Worm (Caenorhabditis elegans) whole organism, late embryonic: ENCODE data around the gene Y4C6B.3.

Source experiments
- F13H6.1 ChIP-seq: sonication (generic microtip); optimal IDR thresholded peaks from 2 replicates; lab custom pipeline; 2016; ENCODE audit warnings: missing genetic modification characterization, missing compliant biosample characterization
- Y22D7AL.16 ChIP-seq: sonication (generic microtip); optimal IDR thresholded peaks from 2 replicates; lab custom pipeline; 2016; ENCODE audit warnings: missing genetic modification characterization, missing compliant biosample characterization
- ahr-1 ChIP-seq: sonication (generic microtip); optimal IDR thresholded peaks from 2 replicates; lab custom pipeline; 2016; ENCODE audit warnings: missing genetic modification characterization, missing compliant biosample characterization
- ceh-14 ChIP-seq: sonication (generic microtip); optimal IDR thresholded peaks from 2 replicates; lab custom pipeline; 2016; ENCODE audit warnings: missing genotype, missing genetic modification characterization, missing compliant biosample characterization
- ceh-18 ChIP-seq: sonication (generic microtip); optimal IDR thresholded peaks from 2 replicates; lab custom pipeline; 2016; ENCODE audit warnings: missing genetic modification characterization, missing compliant biosample characterization
- ceh-19 ChIP-seq: fragments of 200-800 bp; sonication (Bioruptor generic); optimal IDR thresholded peaks from 2 replicates; lab custom pipeline; 2018; ENCODE audit warnings: mild to moderate bottlenecking, missing genetic modification characterization, missing compliant biosample characterization
- ceh-22 ChIP-seq: sonication (generic microtip); optimal IDR thresholded peaks from 2 replicates; lab custom pipeline; 2017; ENCODE audit warnings: missing biosample characterization, missing genetic modification characterization
- ceh-24 ChIP-seq: sonication (generic microtip); optimal IDR thresholded peaks from 2 replicates; lab custom pipeline; 2016; ENCODE audit warnings: mild to moderate bottlenecking, missing genetic modification characterization, missing compliant biosample characterization
- ceh-30 ChIP-seq: fragments of 150-350 bp; optimal IDR thresholded peaks from 2 replicates; lab custom pipeline; 2014; ENCODE audit warnings: missing biosample characterization, missing genetic modification characterization
- ceh-31 ChIP-seq: sonication (generic microtip); optimal IDR thresholded peaks from 2 replicates; lab custom pipeline; 2016; ENCODE audit warnings: missing genetic modification characterization, missing compliant biosample characterization
- ceh-45 ChIP-seq: fragments of 200-800 bp; sonication (Bioruptor generic); IDR thresholded peaks from 2 replicates; pipeline ENCODE4 v1.3.6; 2022; ENCODE audit warnings: missing genetic modification reagents, missing genetic modification characterization, missing compliant biosample characterization
- ceh-48 ChIP-seq: sonication (generic microtip); optimal IDR thresholded peaks from 2 replicates; lab custom pipeline; 2016; ENCODE audit warnings: missing genetic modification characterization, inconsistent platforms, missing compliant biosample characterization
- ceh-9 ChIP-seq: sonication (generic microtip); optimal IDR thresholded peaks from 2 replicates; lab custom pipeline; 2016; ENCODE audit warnings: mild to moderate bottlenecking, missing genetic modification characterization, inconsistent platforms, missing compliant biosample characterization
- dmd-4 ChIP-seq: sonication (generic microtip); optimal IDR thresholded peaks from 2 replicates; lab custom pipeline; 2016; ENCODE audit warnings: borderline replicate concordance, missing genetic modification characterization, missing compliant biosample characterization
- dve-1 ChIP-seq: sonication (generic microtip); optimal IDR thresholded peaks from 2 replicates; lab custom pipeline; 2017; ENCODE audit warnings: antibody characterized with exemption, mild to moderate bottlenecking, missing genetic modification characterization, missing compliant biosample characterization
- elt-2 ChIP-seq: sonication (generic microtip); optimal IDR thresholded peaks from 2 replicates; lab custom pipeline; 2016; ENCODE audit warnings: missing genetic modification reagents, missing genetic modification characterization, missing compliant biosample characterization
- elt-4 ChIP-seq: sonication (generic microtip); optimal IDR thresholded peaks from 2 replicates; lab custom pipeline; 2016; ENCODE audit warnings: missing genetic modification characterization, missing compliant biosample characterization
- fkh-10 ChIP-seq: fragments of 150-350 bp; optimal IDR thresholded peaks from 2 replicates; lab custom pipeline; 2014; ENCODE audit warnings: missing biosample characterization, missing genetic modification reagents, missing genetic modification characterization
- fkh-6 ChIP-seq: sonication (generic microtip); optimal IDR thresholded peaks from 2 replicates; lab custom pipeline; 2016; ENCODE audit warnings: missing genetic modification characterization, missing compliant biosample characterization
- hlh-13 ChIP-seq: fragments of 200-800 bp; sonication (Bioruptor generic); optimal IDR thresholded peaks from 2 replicates; lab custom pipeline; 2018; ENCODE audit warnings: mild to moderate bottlenecking, missing genetic modification characterization, missing compliant biosample characterization
- hlh-15 ChIP-seq: sonication (generic microtip); optimal IDR thresholded peaks from 2 replicates; lab custom pipeline; 2016; ENCODE audit warnings: missing genetic modification characterization, missing compliant biosample characterization
- hlh-30 ChIP-seq: sonication (generic microtip); optimal IDR thresholded peaks from 2 replicates; lab custom pipeline; 2017; ENCODE audit warnings: antibody characterized with exemption, missing genetic modification characterization, missing compliant biosample characterization; ENCODE audit not compliant: insufficient read depth
- hlh-6 ChIP-seq: sonication (generic microtip); optimal IDR thresholded peaks from 2 replicates; lab custom pipeline; 2016; ENCODE audit warnings: missing genotype, missing genetic modification characterization, missing compliant biosample characterization
- hlh-8 ChIP-seq: sonication (generic microtip); optimal IDR thresholded peaks from 2 replicates; lab custom pipeline; 2016; ENCODE audit warnings: missing genotype, missing genetic modification characterization, missing compliant biosample characterization
- lim-6 ChIP-seq: sonication (generic microtip); optimal IDR thresholded peaks from 2 replicates; lab custom pipeline; 2016; ENCODE audit warnings: missing genetic modification characterization, missing compliant biosample characterization
- lin-11 ChIP-seq: fragments of 200-800 bp; sonication (Bioruptor generic); optimal IDR thresholded peaks from 2 replicates; lab custom pipeline; 2018; ENCODE audit warnings: mild to moderate bottlenecking, missing genetic modification characterization, missing compliant biosample characterization
- madf-2 ChIP-seq: sonication (generic microtip); optimal IDR thresholded peaks from 2 replicates; lab custom pipeline; 2017; ENCODE audit warnings: missing genetic modification characterization, missing compliant biosample characterization
- mec-3 ChIP-seq: sonication (generic microtip); optimal IDR thresholded peaks from 2 replicates; lab custom pipeline; 2016; ENCODE audit warnings: borderline replicate concordance, missing genetic modification characterization, missing compliant biosample characterization
- nfya-1 ChIP-seq: sonication (generic microtip); optimal IDR thresholded peaks from 2 replicates; lab custom pipeline; 2017; ENCODE audit warnings: missing genetic modification characterization, mild to moderate bottlenecking, missing compliant biosample characterization, antibody characterized with exemption, moderate library complexity
- nhr-11 ChIP-seq: fragments of 150-350 bp; optimal IDR thresholded peaks from 2 replicates; lab custom pipeline; 2014; ENCODE audit warnings: missing biosample characterization, missing genetic modification characterization
- nhr-232 ChIP-seq: sonication (generic microtip); optimal IDR thresholded peaks from 2 replicates; lab custom pipeline; 2016; ENCODE audit warnings: missing genetic modification characterization, missing compliant biosample characterization
- odd-2 ChIP-seq: sonication (generic microtip); optimal IDR thresholded peaks from 2 replicates; lab custom pipeline; 2017; ENCODE audit warnings: antibody characterized with exemption, mild to moderate bottlenecking, missing genetic modification characterization, missing compliant biosample characterization
- pag-3 ChIP-seq: sonication (generic microtip); optimal IDR thresholded peaks from 2 replicates; lab custom pipeline; 2016; ENCODE audit warnings: missing compliant biosample characterization, missing genetic modification characterization, borderline replicate concordance
- pat-9 ChIP-seq: fragments of 200-800 bp; sonication (Bioruptor generic); optimal IDR thresholded peaks from 2 replicates; lab custom pipeline; 2018; ENCODE audit warnings: mild to moderate bottlenecking, missing genetic modification characterization, moderate library complexity, missing compliant biosample characterization
- pha-2 ChIP-seq: sonication (generic microtip); optimal IDR thresholded peaks from 2 replicates; lab custom pipeline; 2017; ENCODE audit warnings: mild to moderate bottlenecking, missing genetic modification characterization, missing compliant biosample characterization
- pha-4 ChIP-seq: fragments of 150-350 bp; optimal IDR thresholded peaks from 2 replicates; lab custom pipeline; 2018; ENCODE audit warnings: missing biosample characterization, missing genetic modification reagents, missing genetic modification characterization
- pqm-1 ChIP-seq: sonication (generic microtip); optimal IDR thresholded peaks from 2 replicates; lab custom pipeline; 2016; ENCODE audit warnings: missing genetic modification characterization, missing compliant biosample characterization
- ref-2 ChIP-seq: sonication (generic microtip); optimal IDR thresholded peaks from 2 replicates; lab custom pipeline; 2016; ENCODE audit warnings: missing genetic modification characterization, missing compliant biosample characterization
- rnt-1 ChIP-seq: sonication (generic microtip); optimal IDR thresholded peaks from 2 replicates; lab custom pipeline; 2016; ENCODE audit warnings: missing genetic modification characterization, missing compliant biosample characterization
- sdc-2 ChIP-seq: sonication (generic microtip); optimal IDR thresholded peaks from 2 replicates; lab custom pipeline; 2016; ENCODE audit warnings: missing genotype, missing genetic modification characterization, missing compliant biosample characterization
- sox-2 ChIP-seq: fragments of 200-800 bp; sonication (Bioruptor generic); IDR thresholded peaks from 2 replicates; pipeline ENCODE4 v1.3.6; 2022; ENCODE audit warnings: missing genetic modification reagents, missing genetic modification characterization, missing compliant biosample characterization
- tbx-2 ChIP-seq: sonication (generic microtip); optimal IDR thresholded peaks from 2 replicates; lab custom pipeline; 2016; ENCODE audit warnings: missing genetic modification characterization, missing compliant biosample characterization
- ttx-3 ChIP-seq: sonication (generic microtip); optimal IDR thresholded peaks from 2 replicates; lab custom pipeline; 2016; ENCODE audit warnings: missing genetic modification reagents, missing genetic modification characterization, missing compliant biosample characterization
- unc-3 ChIP-seq, 2 experiments: fragments of 200-800 bp in 1 of 2; sonication (Bioruptor generic) in 1 of 2; sonication (generic microtip) in 1 of 2; conservative IDR thresholded peaks in 1 of 2; optimal IDR thresholded peaks in 1 of 2; 2 replicates each; pipeline versions ENCODE4 v1.3.6 to Lab custom; 2016 to 2022; ENCODE audit warnings: missing compliant biosample characterization in 2 of 2, missing genetic modification characterization in 2 of 2, missing genetic modification reagents in 1 of 2
- unc-42 ChIP-seq: sonication (generic microtip); optimal IDR thresholded peaks from 2 replicates; lab custom pipeline; 2016; ENCODE audit warnings: missing genotype, missing genetic modification characterization, missing compliant biosample characterization
- unc-55 ChIP-seq: sonication (generic microtip); optimal IDR thresholded peaks from 2 replicates; lab custom pipeline; 2017; ENCODE audit warnings: missing biosample characterization, missing genetic modification reagents, missing genetic modification characterization
- zip-5 ChIP-seq: sonication (generic microtip); optimal IDR thresholded peaks from 2 replicates; lab custom pipeline; 2016; ENCODE audit warnings: missing genetic modification characterization, missing compliant biosample characterization

Gene Y4C6B.3

DNA sequence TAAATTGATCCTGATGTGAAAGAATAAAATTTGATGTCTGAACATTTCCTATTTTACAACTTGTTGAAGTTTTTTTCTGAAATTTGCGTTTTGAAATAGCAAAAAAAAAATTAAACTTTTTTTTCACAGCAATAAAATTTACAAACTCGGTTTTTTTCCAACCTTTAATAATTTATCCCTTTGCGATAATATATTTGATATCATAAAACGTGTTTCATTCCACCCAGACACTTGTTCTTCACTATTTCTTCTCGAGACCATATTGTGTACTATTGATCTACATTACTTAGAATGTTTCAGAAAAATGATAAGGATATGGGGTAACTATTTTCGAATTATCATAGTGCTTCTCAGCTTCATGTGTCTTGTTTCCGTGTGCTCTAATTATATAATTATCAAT lies 6.1 kb upstream of the Y4C6B.3 start, which contains the start of gene Y4C6B.4:
Gene Y4C6B.4, plus strand, starts transcription at position 301 of the 400 bp plus-strand sequence.
- TF ChIP-seq ceh-31 (tag; lab: Kevin White, UChicago) = no peak
- no peak for TF ChIP-seq hlh-6 (tag; lab: Kevin White, UChicago)
- no peak for TF ChIP-seq ceh-24 (tag; lab: Kevin White, UChicago)
- TF ChIP-seq elt-4 (tag; lab: Kevin White, UChicago) = no peak
- no peak for TF ChIP-seq fkh-10 (GFP tag; lab: Kevin White, UChicago)
- TF ChIP-seq ceh-22 (tag; lab: Kevin White, UChicago) = no peak
- no peak for TF ChIP-seq ceh-9
- no peak for TF ChIP-seq hlh-15 (tag; lab: Kevin White, UChicago)
- no peak for TF ChIP-seq fkh-6 (tag; lab: Kevin White, UChicago)
- TF ChIP-seq ceh-48 = no peak
- TF ChIP-seq ceh-14 (tag; lab: Kevin White, UChicago) = no peak
- TF ChIP-seq nfya-1 (tag; lab: Kevin White, UChicago) = no peak

DNA sequence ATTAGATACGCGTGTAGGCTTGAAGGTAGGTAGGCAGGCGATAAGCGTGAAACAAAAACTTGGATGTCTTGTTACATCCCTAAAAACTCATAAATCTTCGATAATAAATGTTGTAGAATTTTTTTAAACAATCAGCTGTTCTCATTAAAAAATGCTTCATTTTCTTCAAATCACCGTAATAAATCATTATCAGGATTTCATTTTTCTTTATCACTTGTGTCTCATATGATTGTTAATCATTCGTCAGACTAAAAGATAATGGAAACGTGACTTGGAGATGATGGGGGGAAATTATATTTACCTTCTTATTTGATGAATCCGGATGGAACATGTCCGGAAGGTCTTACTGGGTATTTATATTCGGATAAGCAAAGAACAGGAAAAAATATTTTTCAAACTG lies 1.2 kb downstream of the Y4C6B.3 start:
- TF ChIP-seq sdc-2 (tag; lab: Kevin White, UChicago) = no peak
- TF ChIP-seq ceh-18 (tag; lab: Kevin White, UChicago) = no peak
- TF ChIP-seq madf-2 (tag; lab: Kevin White, UChicago) = no peak
- no peak for TF ChIP-seq ref-2
- no peak for TF ChIP-seq odd-2 (tag; lab: Kevin White, UChicago)
- TF ChIP-seq elt-2 = peak; percentile 4
- TF ChIP-seq hlh-30 = no peak
- TF ChIP-seq, all 69 proteins: peak for 1

DNA sequence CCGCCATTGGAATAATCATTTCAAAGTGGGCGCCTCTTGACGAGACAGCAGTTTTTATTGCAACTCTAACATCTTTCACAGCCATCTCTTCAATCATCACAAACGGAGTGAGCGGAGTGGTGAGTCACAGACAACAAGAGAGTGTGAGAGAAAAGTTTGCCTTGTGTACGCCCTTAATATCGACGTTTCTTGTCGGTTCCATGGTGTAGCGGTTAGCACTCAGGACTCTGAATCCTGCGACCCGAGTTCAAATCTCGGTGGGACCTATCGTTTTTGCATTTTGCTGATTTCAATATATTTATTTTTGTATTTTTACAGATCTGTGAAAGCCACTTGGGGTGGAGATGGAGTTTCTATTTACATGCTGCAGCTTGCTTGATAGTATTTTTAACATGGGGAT lies 2.2 kb downstream of the Y4C6B.3 start:
- TF ChIP-seq ttx-3 (tag; lab: Kevin White, UChicago) (peak; percentile 67), sox-2 (GFP tag; lab: Robert Waterston, UW) (peak; percentile 22; the same call in 1 of the 2 replicates), hlh-13 (GFP tag; lab: Kevin White, UChicago) (peak; percentile 68), odd-2 (tag; lab: Kevin White, UChicago) (no peak), nhr-232 (tag; lab: Kevin White, UChicago) (peak; percentile 22), unc-42 (tag; lab: Kevin White, UChicago) (no peak), dve-1 (tag; lab: Kevin White, UChicago) (peak; percentile 30), rnt-1 (peak; percentile 15), sdc-2 (tag; lab: Kevin White, UChicago) (peak; percentile 16), ceh-45 (0 out of 2 replicates have a peak, but pooled peaks have one; percentile 64), unc-3 (GFP tag; conservative IDR thresholded peaks at IDR 0.05; lab: Robert Waterston, UW) (0 out of 2 replicates have a peak, but pooled peaks have one; percentile 41), unc-3 (tag; optimal IDR thresholded peaks at IDR 0.05; lab: Kevin White, UChicago) (no peak), pat-9 (tag; lab: Kevin White, UChicago) (no peak), hlh-6 (tag; lab: Kevin White, UChicago) (no peak), ceh-48 (no peak), ceh-22 (tag; lab: Kevin White, UChicago) (no peak), zip-5 (tag; lab: Kevin White, UChicago) (peak; percentile 0), hlh-8 (peak; percentile 19), Y22D7AL.16 (tag; lab: Kevin White, UChicago) (peak; percentile 63), ref-2 (no peak), fkh-10 (GFP tag; lab: Kevin White, UChicago) (no peak), ceh-24 (tag; lab: Kevin White, UChicago) (peak; percentile 15), ceh-30 (tag; lab: Kevin White, UChicago) (no peak), pha-2 (tag; lab: Kevin White, UChicago) (peak; percentile 38), nhr-11 (tag; lab: Kevin White, UChicago) (no peak), unc-55 (peak; percentile 5), pha-4 (tag; lab: Kevin White, UChicago) (no peak), ahr-1 (tag; lab: Kevin White, UChicago) (no peak), mec-3 (tag; lab: Kevin White, UChicago) (no peak), nfya-1 (tag; lab: Kevin White, UChicago) (peak; percentile 20), F13H6.1 (tag; lab: Kevin White, UChicago) (peak; percentile 35), lin-11 (tag; lab: Kevin White, UChicago) (peak; percentile 61), ceh-19 (peak; percentile 63), fkh-6 (tag; lab: Kevin White, UChicago) (peak; percentile 58), ceh-9 (no peak), pqm-1 (peak; percentile 3), pag-3 (tag; lab: Kevin White, UChicago) (no peak), tbx-2 (tag; lab: Kevin White, UChicago) (peak; percentile 45), lim-6 (no peak), dmd-4 (tag; lab: Kevin White, UChicago) (no peak)
